Worm (Caenorhabditis elegans) whole organism, midembryonic: ENCODE results near the gene Y69A2AR.25.

Experiments
- cog-1 ChIP-seq: sonication (generic microtip); optimal IDR thresholded peaks from 2 replicates; lab custom pipeline; 2016; ENCODE audit warnings: missing genetic modification characterization, missing compliant biosample characterization
- flt-1 ChIP-seq: fragments of 200-800 bp; sonication (Bioruptor generic); IDR thresholded peaks from 2 replicates; pipeline ENCODE4 v1.3.6; 2022; ENCODE audit warnings: missing genetic modification characterization, missing compliant biosample characterization
- med-1 ChIP-seq: sonication (generic microtip); optimal IDR thresholded peaks from 2 replicates; lab custom pipeline; 2017; ENCODE audit warnings: missing genetic modification characterization, mild to moderate bottlenecking, missing compliant biosample characterization, antibody characterized with exemption, missing genetic modification reagents; ENCODE audit not compliant: insufficient read depth
- ref-1 ChIP-seq: fragments of 200-800 bp; sonication (Bioruptor generic); conservative IDR thresholded peaks from 2 replicates; pipeline ENCODE4 v1.3.6; 2022; ENCODE audit warnings: missing genetic modification reagents, missing genetic modification characterization, missing compliant biosample characterization
- ztf-29 ChIP-seq: fragments of 200-800 bp; sonication (Bioruptor generic); IDR thresholded peaks from 2 replicates; pipeline ENCODE4 v1.3.6; 2022; ENCODE audit warnings: missing genetic modification reagents, missing genetic modification characterization, missing compliant biosample characterization

DNA sequence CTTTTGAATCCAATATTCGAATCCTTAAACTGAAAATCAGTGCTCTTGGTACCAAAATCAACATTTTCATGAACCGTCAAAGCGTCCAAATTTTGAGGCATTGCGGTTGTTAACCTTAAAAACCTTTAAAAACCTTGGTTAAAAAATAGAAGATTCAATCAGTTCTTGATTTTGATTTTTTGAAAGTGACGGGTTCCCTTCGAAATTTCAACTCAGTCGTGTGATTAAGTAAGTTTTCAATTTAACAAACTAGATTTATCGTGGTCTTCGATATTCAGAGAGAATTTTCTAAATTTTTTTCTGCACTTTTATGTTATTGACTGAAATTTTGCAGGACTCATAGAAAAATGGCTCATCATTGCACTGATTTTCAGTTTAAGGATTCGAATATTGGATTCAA, at the start of gene Y69A2AR.25, which contains the start of gene Y69A2AR.12:
- TF ChIP-seq ztf-29 (GFP tag; lab: Robert Waterston, UW) (no peak), cog-1 (tag; lab: Kevin White, UChicago) (no peak), med-1 (GFP tag; lab: Kevin White, UChicago) (no peak), flt-1 (no peak), ref-1 (GFP tag; lab: Robert Waterston, UW) (no peak)
